Worm (Caenorhabditis elegans) whole organism, late embryonic: ENCODE results near the gene F46F5.15.

Experiments used
- C08G9.2 ChIP-seq: sonication (generic microtip); optimal IDR thresholded peaks from 2 replicates; lab custom pipeline; 2016; ENCODE audit warnings: mild to moderate bottlenecking, missing genetic modification characterization, moderate library complexity, missing compliant biosample characterization
- C38D4.7 ChIP-seq: fragments of 200-800 bp; sonication (Bioruptor generic); optimal IDR thresholded peaks from 2 replicates; lab custom pipeline; 2018; ENCODE audit warnings: mild to moderate bottlenecking, missing genetic modification characterization, moderate library complexity, missing compliant biosample characterization
- F13H6.1 ChIP-seq: sonication (generic microtip); optimal IDR thresholded peaks from 2 replicates; lab custom pipeline; 2016; ENCODE audit warnings: missing genetic modification characterization, missing compliant biosample characterization
- K02D7.2 ChIP-seq: sonication (generic microtip); optimal IDR thresholded peaks from 2 replicates; lab custom pipeline; 2017; ENCODE audit warnings: mild to moderate bottlenecking, missing genetic modification characterization, missing compliant biosample characterization
- T23F11.4 ChIP-seq: fragments of 200-800 bp; sonication (Bioruptor generic); optimal IDR thresholded peaks from 2 replicates; lab custom pipeline; 2018; ENCODE audit warnings: mild to moderate bottlenecking, missing genetic modification characterization, missing compliant biosample characterization
- Y22D7AL.16 ChIP-seq: sonication (generic microtip); optimal IDR thresholded peaks from 2 replicates; lab custom pipeline; 2016; ENCODE audit warnings: missing genetic modification characterization, missing compliant biosample characterization
- ahr-1 ChIP-seq: sonication (generic microtip); optimal IDR thresholded peaks from 2 replicates; lab custom pipeline; 2016; ENCODE audit warnings: missing genetic modification characterization, missing compliant biosample characterization
- ceh-14 ChIP-seq: sonication (generic microtip); optimal IDR thresholded peaks from 2 replicates; lab custom pipeline; 2016; ENCODE audit warnings: missing genotype, missing genetic modification characterization, missing compliant biosample characterization
- ceh-19 ChIP-seq: fragments of 200-800 bp; sonication (Bioruptor generic); optimal IDR thresholded peaks from 2 replicates; lab custom pipeline; 2018; ENCODE audit warnings: mild to moderate bottlenecking, missing genetic modification characterization, missing compliant biosample characterization
- ceh-2 ChIP-seq: sonication (generic microtip); optimal IDR thresholded peaks from 2 replicates; lab custom pipeline; 2016; ENCODE audit warnings: missing genotype, missing genetic modification characterization, missing compliant biosample characterization
- ceh-22 ChIP-seq: sonication (generic microtip); optimal IDR thresholded peaks from 2 replicates; lab custom pipeline; 2017; ENCODE audit warnings: missing biosample characterization, missing genetic modification characterization
- ceh-30 ChIP-seq: fragments of 150-350 bp; optimal IDR thresholded peaks from 2 replicates; lab custom pipeline; 2014; ENCODE audit warnings: missing biosample characterization, missing genetic modification characterization
- ceh-34 ChIP-seq: sonication (generic microtip); optimal IDR thresholded peaks from 2 replicates; lab custom pipeline; 2016; ENCODE audit warnings: mild to moderate bottlenecking, missing genetic modification characterization, missing compliant biosample characterization
- ceh-6 ChIP-seq: fragments of 200-800 bp; sonication (Bioruptor generic); optimal IDR thresholded peaks from 2 replicates; lab custom pipeline; 2018; ENCODE audit warnings: mild to moderate bottlenecking, missing genetic modification characterization, missing compliant biosample characterization
- ceh-9 ChIP-seq: sonication (generic microtip); optimal IDR thresholded peaks from 2 replicates; lab custom pipeline; 2016; ENCODE audit warnings: mild to moderate bottlenecking, missing genetic modification characterization, inconsistent platforms, missing compliant biosample characterization
- che-1 ChIP-seq: sonication (generic microtip); optimal IDR thresholded peaks from 2 replicates; lab custom pipeline; 2016; ENCODE audit warnings: mild to moderate bottlenecking, missing genetic modification characterization, missing compliant biosample characterization
- dmd-4 ChIP-seq: sonication (generic microtip); optimal IDR thresholded peaks from 2 replicates; lab custom pipeline; 2016; ENCODE audit warnings: borderline replicate concordance, missing genetic modification characterization, missing compliant biosample characterization
- dve-1 ChIP-seq: sonication (generic microtip); optimal IDR thresholded peaks from 2 replicates; lab custom pipeline; 2017; ENCODE audit warnings: antibody characterized with exemption, mild to moderate bottlenecking, missing genetic modification characterization, missing compliant biosample characterization
- elt-2 ChIP-seq: sonication (generic microtip); optimal IDR thresholded peaks from 2 replicates; lab custom pipeline; 2016; ENCODE audit warnings: missing genetic modification reagents, missing genetic modification characterization, missing compliant biosample characterization
- elt-4 ChIP-seq: sonication (generic microtip); optimal IDR thresholded peaks from 2 replicates; lab custom pipeline; 2016; ENCODE audit warnings: missing genetic modification characterization, missing compliant biosample characterization
- hlh-13 ChIP-seq: fragments of 200-800 bp; sonication (Bioruptor generic); optimal IDR thresholded peaks from 2 replicates; lab custom pipeline; 2018; ENCODE audit warnings: mild to moderate bottlenecking, missing genetic modification characterization, missing compliant biosample characterization
- hlh-30 ChIP-seq: sonication (generic microtip); optimal IDR thresholded peaks from 2 replicates; lab custom pipeline; 2017; ENCODE audit warnings: antibody characterized with exemption, missing genetic modification characterization, missing compliant biosample characterization; ENCODE audit not compliant: insufficient read depth
- lim-6 ChIP-seq: sonication (generic microtip); optimal IDR thresholded peaks from 2 replicates; lab custom pipeline; 2016; ENCODE audit warnings: missing genetic modification characterization, missing compliant biosample characterization
- madf-2 ChIP-seq: sonication (generic microtip); optimal IDR thresholded peaks from 2 replicates; lab custom pipeline; 2017; ENCODE audit warnings: missing genetic modification characterization, missing compliant biosample characterization
- npax-4 ChIP-seq: sonication (generic microtip); optimal IDR thresholded peaks from 2 replicates; lab custom pipeline; 2016; ENCODE audit warnings: missing genetic modification characterization, missing compliant biosample characterization
- pag-3 ChIP-seq: sonication (generic microtip); optimal IDR thresholded peaks from 2 replicates; lab custom pipeline; 2016; ENCODE audit warnings: missing compliant biosample characterization, missing genetic modification characterization, borderline replicate concordance
- pat-9 ChIP-seq: fragments of 200-800 bp; sonication (Bioruptor generic); optimal IDR thresholded peaks from 2 replicates; lab custom pipeline; 2018; ENCODE audit warnings: mild to moderate bottlenecking, missing genetic modification characterization, moderate library complexity, missing compliant biosample characterization
- pha-4 ChIP-seq: fragments of 150-350 bp; optimal IDR thresholded peaks from 2 replicates; lab custom pipeline; 2018; ENCODE audit warnings: missing biosample characterization, missing genetic modification reagents, missing genetic modification characterization
- pqm-1 ChIP-seq: sonication (generic microtip); optimal IDR thresholded peaks from 2 replicates; lab custom pipeline; 2016; ENCODE audit warnings: missing genetic modification characterization, missing compliant biosample characterization
- ref-2 ChIP-seq: sonication (generic microtip); optimal IDR thresholded peaks from 2 replicates; lab custom pipeline; 2016; ENCODE audit warnings: missing genetic modification characterization, missing compliant biosample characterization
- syd-9 ChIP-seq: sonication (generic microtip); optimal IDR thresholded peaks from 2 replicates; lab custom pipeline; 2016; ENCODE audit warnings: mild to moderate bottlenecking, missing genetic modification characterization, moderate library complexity, missing compliant biosample characterization
- tbx-2 ChIP-seq: sonication (generic microtip); optimal IDR thresholded peaks from 2 replicates; lab custom pipeline; 2016; ENCODE audit warnings: missing genetic modification characterization, missing compliant biosample characterization
- tbx-7 ChIP-seq: sonication (generic microtip); optimal IDR thresholded peaks from 2 replicates; lab custom pipeline; 2016; ENCODE audit warnings: missing genotype, missing genetic modification characterization, missing compliant biosample characterization
- ttx-3 ChIP-seq: sonication (generic microtip); optimal IDR thresholded peaks from 2 replicates; lab custom pipeline; 2016; ENCODE audit warnings: missing genetic modification reagents, missing genetic modification characterization, missing compliant biosample characterization
- unc-3 ChIP-seq, 2 experiments: fragments of 200-800 bp in 1 of 2; sonication (Bioruptor generic) in 1 of 2; sonication (generic microtip) in 1 of 2; conservative IDR thresholded peaks in 1 of 2; optimal IDR thresholded peaks in 1 of 2; 2 replicates each; pipeline versions ENCODE4 v1.3.6 to Lab custom; 2016 to 2022; ENCODE audit warnings: missing compliant biosample characterization in 2 of 2, missing genetic modification characterization in 2 of 2, missing genetic modification reagents in 1 of 2
- unc-42 ChIP-seq: sonication (generic microtip); optimal IDR thresholded peaks from 2 replicates; lab custom pipeline; 2016; ENCODE audit warnings: missing genotype, missing genetic modification characterization, missing compliant biosample characterization

The F46F5.15 gene

ce11 chrII:773830-774229 lies 14.4 kb upstream of the F46F5.15 start:
- TF ChIP-seq ceh-2 (tag; lab: Kevin White, UChicago) (no peak), unc-42 (tag; lab: Kevin White, UChicago) (peak; percentile 35)

ce11 chrII:775033-775432 lies 13.2 kb upstream of the F46F5.15 start, which contains the start of gene Y39F10A.1:
Gene Y39F10A.1 (plus strand): TSS chrII:775333.
- TF ChIP-seq ceh-6 (GFP tag; lab: Kevin White, UChicago) (no peak), syd-9 (tag; lab: Kevin White, UChicago) (no peak), ceh-30 (tag; lab: Kevin White, UChicago) (no peak), hlh-13 (GFP tag; lab: Kevin White, UChicago) (no peak), unc-42 (tag; lab: Kevin White, UChicago) (no peak), tbx-7 (no peak), C08G9.2 (tag; lab: Kevin White, UChicago) (no peak), ceh-22 (tag; lab: Kevin White, UChicago) (no peak), T23F11.4 (no peak), ceh-19 (GFP tag; lab: Kevin White, UChicago) (no peak), F13H6.1 (tag; lab: Kevin White, UChicago) (no peak), ceh-2 (tag; lab: Kevin White, UChicago) (no peak), ceh-34 (tag; lab: Kevin White, UChicago) (no peak), C38D4.7 (GFP tag; lab: Kevin White, UChicago) (no peak), npax-4 (tag; lab: Kevin White, UChicago) (no peak), pqm-1 (no peak)

ce11 chrII:782903-783302 lies 5.3 kb upstream of the F46F5.15 start, which contains the start of gene Y39F10A.3:
Gene Y39F10A.3 (minus strand): TSS chrII:783003.
- TF ChIP-seq elt-4 (tag; lab: Kevin White, UChicago) (no peak), C38D4.7 (GFP tag; lab: Kevin White, UChicago) (no peak), pag-3 (tag; lab: Kevin White, UChicago) (no peak), pha-4 (tag; lab: Kevin White, UChicago) (no peak), che-1 (tag; lab: Kevin White, UChicago) (no peak), tbx-2 (tag; lab: Kevin White, UChicago) (no peak), pat-9 (no peak), Y22D7AL.16 (tag; lab: Kevin White, UChicago) (no peak), lim-6 (no peak), T23F11.4 (no peak), elt-2 (tag; lab: Kevin White, UChicago) (no peak), ceh-14 (tag; lab: Kevin White, UChicago) (no peak), syd-9 (tag; lab: Kevin White, UChicago) (no peak), dmd-4 (tag; lab: Kevin White, UChicago) (no peak), K02D7.2 (tag; lab: Kevin White, UChicago) (no peak), ttx-3 (tag; lab: Kevin White, UChicago) (no peak)

ce11 chrII:783532-783931 lies 4.7 kb upstream of the F46F5.15 start, which contains the start of gene Y39F10A.6:
Gene Y39F10A.6 (minus strand): TSS chrII:783632.
- no peak for TF ChIP-seq unc-3 (GFP tag; conservative IDR thresholded peaks at IDR 0.05; lab: Robert Waterston, UW)
- TF ChIP-seq unc-3 (tag; optimal IDR thresholded peaks at IDR 0.05; lab: Kevin White, UChicago) = no peak
- no peak for TF ChIP-seq ttx-3 (tag; lab: Kevin White, UChicago)
- TF ChIP-seq madf-2 (tag; lab: Kevin White, UChicago) = no peak
- TF ChIP-seq elt-4 (tag; lab: Kevin White, UChicago) = no peak
- TF ChIP-seq ceh-2 (tag; lab: Kevin White, UChicago) = no peak
- no peak for TF ChIP-seq ceh-9 (tag; lab: Kevin White, UChicago)
- TF ChIP-seq dve-1 (tag; lab: Kevin White, UChicago) = no peak
- no peak for TF ChIP-seq C08G9.2 (tag; lab: Kevin White, UChicago)
- TF ChIP-seq pqm-1 = no peak
- no peak for TF ChIP-seq hlh-30 (tag; lab: Kevin White, UChicago)
- no peak for TF ChIP-seq ref-2 (tag; lab: Kevin White, UChicago)
- TF ChIP-seq ceh-14 (tag; lab: Kevin White, UChicago) = no peak
- TF ChIP-seq ahr-1 (tag; lab: Kevin White, UChicago) = no peak
- TF ChIP-seq, all 69 proteins: peak for 0
